Worm (Caenorhabditis elegans): Measurements from ENCODE around the gene cyp-33B1.

- TF ChIP-seq nfyb-1 (GFP tag; IDR thresholded peaks at IDR 0.05) (no peak), zim-3 (tag; optimal IDR thresholded peaks at IDR 0.05) (no peak), hlh-26 (GFP tag; conservative IDR thresholded peaks at IDR 0.05) (no peak), gei-17 (GFP tag; optimal IDR thresholded peaks at IDR 0.05) (no peak), unc-130 (GFP tag; optimal IDR thresholded peaks at IDR 0.05) (no peak), athp-1 (tag; optimal IDR thresholded peaks at IDR 0.05) (no peak), tbp1 (GFP tag; optimal IDR thresholded peaks at IDR 0.05) (no peak), snpc-4 (GFP tag; optimal IDR thresholded peaks at IDR 0.05) (no peak), snpc-4 (tag; optimal IDR thresholded peaks at IDR 0.05) (no peak), nhr-120 (GFP tag; IDR thresholded peaks at IDR 0.05) (no peak), ztf-3 (GFP tag; optimal IDR thresholded peaks at IDR 0.05) (no peak), nfya-1 (tag; optimal IDR thresholded peaks at IDR 0.05; ENCODE audit: borderline replicate concordance, insufficient read depth) (no peak)
These were observed 27.4 kb upstream of the cyp-33B1 start, which contains the start of gene srh-201 for ce11 chrV:9013765-9014164.

Data from whole organism, young adult.